Worm (Caenorhabditis elegans) whole organism, L4 larva: ENCODE results near the gene srx-44.
"Not testable (repeated sequence)": the region's sequence is repeated elsewhere in the genome, so short reads cannot be mapped to it uniquely, and the experiment has no call there.

Source experiments
- D1046.2 ChIP-seq: fragments of 200-800 bp; sonication (Bioruptor generic); IDR thresholded peaks from 2 replicates; pipeline ENCODE4 v1.3.6; 2022; ENCODE audit warnings: missing genetic modification characterization, missing compliant biosample characterization
- F49E8.2 ChIP-seq: sonication (generic microtip); optimal IDR thresholded peaks from 2 replicates; lab custom pipeline; 2016; ENCODE audit warnings: missing compliant biosample characterization, mild to moderate bottlenecking, missing genetic modification characterization, borderline replicate concordance
- Y75B8A.6 ChIP-seq: fragments of 200-800 bp; sonication (Bioruptor generic); IDR thresholded peaks from 2 replicates; pipeline ENCODE4 v1.3.6; 2022; ENCODE audit warnings: missing genetic modification reagents, missing genetic modification characterization, missing compliant biosample characterization
- ZK546.5 ChIP-seq, 2 experiments: sonication (generic microtip); optimal IDR thresholded peaks; 2 replicates each; lab custom pipeline; 2017; ENCODE audit warnings: missing biosample characterization in 2 of 2, missing genetic modification characterization in 2 of 2
- aha-1 ChIP-seq: fragments of 150-350 bp; peaks from one replicate; lab custom pipeline; 2014; ENCODE audit warnings: missing biosample characterization, missing genetic modification characterization
- aly-2 ChIP-seq: sonication (generic microtip); optimal IDR thresholded peaks from 2 replicates; lab custom pipeline; 2018; ENCODE audit warnings: missing biosample characterization, missing genetic modification characterization
- daf-16 ChIP-seq, 3 experiments: sonication (generic microtip); optimal IDR thresholded peaks; 2 replicates each; lab custom pipeline; 2016 to 2017; ENCODE audit warnings: missing genetic modification characterization in 3 of 3, missing genetic modification reagents in 3 of 3, mild to moderate bottlenecking in 2 of 3, missing compliant biosample characterization in 2 of 3, missing biosample characterization in 1 of 3, moderate library complexity in 1 of 3
- daf-19 ChIP-seq: fragments of 200-800 bp; sonication (Bioruptor generic); conservative IDR thresholded peaks from 2 replicates; pipeline ENCODE4 v1.3.6; 2022; ENCODE audit warnings: missing genetic modification characterization, missing compliant biosample characterization
- daf-8 ChIP-seq: fragments of 200-800 bp; sonication (Bioruptor generic); IDR thresholded peaks from 2 replicates; pipeline ENCODE4 v1.3.6; 2022; ENCODE audit warnings: missing genetic modification characterization, missing compliant biosample characterization
- dmd-6 ChIP-seq: fragments of 200-800 bp; sonication (Bioruptor generic); IDR thresholded peaks from 2 replicates; pipeline ENCODE4 v1.3.6; 2022; ENCODE audit warnings: missing genetic modification reagents, missing genetic modification characterization, missing compliant biosample characterization
- dmd-9 ChIP-seq: fragments of 200-800 bp; sonication (Bioruptor generic); IDR thresholded peaks from 2 replicates; pipeline ENCODE4 v1.3.6; 2022; ENCODE audit warnings: missing genetic modification reagents, missing genetic modification characterization, missing compliant biosample characterization
- dpl-1 ChIP-seq: fragments of 150-350 bp; optimal IDR thresholded peaks from 2 replicates; lab custom pipeline; 2014; ENCODE audit warnings: missing biosample characterization, missing genetic modification reagents, missing genetic modification characterization
- duxl-1 ChIP-seq: sonication (generic microtip); optimal IDR thresholded peaks from 2 replicates; lab custom pipeline; 2016; ENCODE audit warnings: mild to moderate bottlenecking, missing genetic modification characterization, moderate library complexity, missing compliant biosample characterization; ENCODE audit not compliant: poor library complexity
- dve-1 ChIP-seq: sonication (generic microtip); optimal IDR thresholded peaks from 2 replicates; lab custom pipeline; 2017; ENCODE audit warnings: antibody characterized with exemption, mild to moderate bottlenecking, missing genetic modification characterization, missing compliant biosample characterization; ENCODE audit not compliant: insufficient read depth
- hlh-11 ChIP-seq: fragments of 200-800 bp; sonication (Bioruptor generic); optimal IDR thresholded peaks from 2 replicates; lab custom pipeline; 2018; ENCODE audit warnings: mild to moderate bottlenecking, missing genetic modification characterization, missing compliant biosample characterization
- hmg-1.1 ChIP-seq: fragments of 200-800 bp; sonication (Bioruptor generic); IDR thresholded peaks from 2 replicates; pipeline ENCODE4 v1.3.6; 2022; ENCODE audit warnings: missing genetic modification reagents, missing genetic modification characterization, missing compliant biosample characterization
- lin-1 ChIP-seq: fragments of 200-800 bp; sonication (Bioruptor generic); IDR thresholded peaks from 2 replicates; pipeline ENCODE4 v1.3.6; 2022; ENCODE audit warnings: missing genetic modification reagents, missing genetic modification characterization, missing compliant biosample characterization
- lin-13 ChIP-seq: fragments of 150-350 bp; optimal IDR thresholded peaks from 2 replicates; lab custom pipeline; 2014; ENCODE audit warnings: missing biosample characterization, missing genetic modification reagents, missing genetic modification characterization
- lin-38 ChIP-seq: fragments of 200-800 bp; sonication (Bioruptor generic); IDR thresholded peaks from 2 replicates; pipeline ENCODE4 v1.3.6; 2022; ENCODE audit warnings: missing genetic modification reagents, missing genetic modification characterization, missing compliant biosample characterization
- lir-3 ChIP-seq: sonication (generic microtip); optimal IDR thresholded peaks from 2 replicates; lab custom pipeline; 2016; ENCODE audit warnings: mild to moderate bottlenecking, missing genetic modification characterization, missing compliant biosample characterization
- lsy-2 ChIP-seq, 2 experiments: fragments of 150-350 bp in 1 of 2; sonication (generic microtip) in 1 of 2; optimal IDR thresholded peaks; 2 replicates each; lab custom pipeline; 2014 to 2017; ENCODE audit warnings: missing biosample characterization in 2 of 2, missing genetic modification characterization in 2 of 2
- mep-1 ChIP-seq: fragments of 150-350 bp; sonication (generic microtip); optimal IDR thresholded peaks from 3 replicates; lab custom pipeline; 2014; ENCODE audit warnings: missing biosample characterization, missing genetic modification characterization
- mes-2 ChIP-seq: sonication (generic microtip); optimal IDR thresholded peaks from 2 replicates; lab custom pipeline; 2016; ENCODE audit warnings: missing genotype, mild to moderate bottlenecking, missing genetic modification characterization, missing compliant biosample characterization; ENCODE audit not compliant: poor library complexity, severe bottlenecking
- nhr-10 ChIP-seq: fragments of 150-350 bp; optimal IDR thresholded peaks from 2 replicates; lab custom pipeline; 2014; ENCODE audit warnings: missing biosample characterization, missing genetic modification characterization
- nhr-102 ChIP-seq: sonication (generic microtip); optimal IDR thresholded peaks from 2 replicates; lab custom pipeline; 2016; ENCODE audit warnings: mild to moderate bottlenecking, missing genetic modification characterization, moderate library complexity, missing compliant biosample characterization
- nhr-237 ChIP-seq: sonication (generic microtip); optimal IDR thresholded peaks from 2 replicates; lab custom pipeline; 2017; ENCODE audit warnings: missing biosample characterization, missing genetic modification characterization
- nhr-25 ChIP-seq: sonication (generic microtip); optimal IDR thresholded peaks from 2 replicates; lab custom pipeline; 2017; ENCODE audit warnings: missing genetic modification characterization, mild to moderate bottlenecking, missing compliant biosample characterization, antibody characterized with exemption, moderate library complexity, borderline replicate concordance; ENCODE audit not compliant: insufficient read depth
- nhr-42 ChIP-seq: fragments of 200-800 bp; sonication (Bioruptor generic); IDR thresholded peaks from 2 replicates; pipeline ENCODE4 v1.3.6; 2022; ENCODE audit warnings: missing genetic modification characterization, missing compliant biosample characterization
- nhr-48 ChIP-seq: sonication (generic microtip); optimal IDR thresholded peaks from 2 replicates; lab custom pipeline; 2016; ENCODE audit warnings: mild to moderate bottlenecking, missing genetic modification characterization, missing compliant biosample characterization
- nhr-6 ChIP-seq: fragments of 150-350 bp; optimal IDR thresholded peaks from 2 replicates; lab custom pipeline; 2014; ENCODE audit warnings: missing biosample characterization, missing genetic modification characterization
- pha-4 ChIP-seq, 2 experiments: fragments of 150-350 bp in 1 of 2; fragments of 200-800 bp in 1 of 2; sonication (Bioruptor generic) in 1 of 2; IDR thresholded peaks in 1 of 2; optimal IDR thresholded peaks in 1 of 2; 2 replicates each; pipeline versions ENCODE4 v1.3.6 to Lab custom; 2014 to 2022; ENCODE audit warnings: missing genetic modification characterization in 2 of 2, missing genetic modification reagents in 2 of 2, missing biosample characterization in 1 of 2, missing compliant biosample characterization in 1 of 2
- php-3 ChIP-seq: fragments of 200-800 bp; sonication (Bioruptor generic); IDR thresholded peaks from 2 replicates; pipeline ENCODE4 v1.3.6; 2022; ENCODE audit warnings: missing genetic modification reagents, missing genetic modification characterization, missing compliant biosample characterization
- rbr-2 ChIP-seq: sonication (generic microtip); optimal IDR thresholded peaks from 2 replicates; lab custom pipeline; 2016; ENCODE audit warnings: missing genotype, missing genetic modification characterization, missing compliant biosample characterization
- set-16 ChIP-seq: fragments of 200-800 bp; sonication (Bioruptor generic); IDR thresholded peaks from 2 replicates; pipeline ENCODE4 v1.3.6; 2022; ENCODE audit warnings: missing genetic modification reagents, missing genetic modification characterization, missing compliant biosample characterization
- snpc-1.2 ChIP-seq: fragments of 200-800 bp; sonication (Bioruptor generic); IDR thresholded peaks from 2 replicates; pipeline ENCODE4 v1.3.6; 2022; ENCODE audit warnings: missing genetic modification reagents, missing genetic modification characterization, missing compliant biosample characterization
- unc-62 ChIP-seq, 3 experiments: fragments of 150-350 bp in 1 of 3; sonication (generic microtip); optimal IDR thresholded peaks in 2 of 3; peaks in 1 of 3; 1 replicate in 1 of 3; 2 replicates in 2 of 3; lab custom pipeline; 2014 to 2017; ENCODE audit warnings: missing biosample characterization in 3 of 3, missing genetic modification characterization in 3 of 3, missing genetic modification reagents in 3 of 3, missing genotype in 1 of 3
- vab-7 ChIP-seq: fragments of 200-800 bp; sonication (Bioruptor generic); IDR thresholded peaks from 2 replicates; pipeline ENCODE4 v1.3.6; 2022; ENCODE audit warnings: missing genetic modification reagents, missing genetic modification characterization, missing compliant biosample characterization
- zip-2 ChIP-seq: fragments of 150-350 bp; optimal IDR thresholded peaks from 2 replicates; lab custom pipeline; 2014; ENCODE audit warnings: missing biosample characterization, missing genetic modification characterization

Gene srx-44

ce11 chrV:16031571-16031970, 11.4 kb downstream of the srx-44 start, which contains the start of gene T10C6.7:
Gene T10C6.7, minus strand, starts transcription at chrV:16031713.
- TF ChIP-seq vab-7 (GFP tag; lab: Robert Waterston, UW) (no peak), mes-2 (no peak), zip-2 (tag; lab: Kevin White, UChicago) (no peak), lin-1 (GFP tag; lab: Robert Waterston, UW) (no peak), Y75B8A.6 (GFP tag; lab: Robert Waterston, UW) (no peak), lsy-2 (tag; optimal IDR thresholded peaks at IDR 0.05; lab: Kevin White, UChicago) (no peak), nhr-10 (tag; lab: Kevin White, UChicago) (no peak), ZK546.5 (tag; optimal IDR thresholded peaks at IDR 0.05; lab: Kevin White, UChicago) (no peak), D1046.2 (no peak), pha-4 (GFP tag; IDR thresholded peaks at IDR 0.05; lab: Robert Waterston, UW) (no peak), pha-4 (tag; optimal IDR thresholded peaks at IDR 0.05; lab: Kevin White, UChicago) (no peak), duxl-1 (tag; lab: Kevin White, UChicago) (no peak), nhr-102 (tag; lab: Kevin White, UChicago) (no peak), hlh-11 (tag; lab: Kevin White, UChicago) (no peak), lin-13 (no peak), daf-19 (GFP tag; lab: Robert Waterston, UW) (no peak), php-3 (GFP tag; lab: Robert Waterston, UW) (no peak), aha-1 (tag; lab: Kevin White, UChicago) (no peak), aly-2 (tag; lab: Kevin White, UChicago) (no peak), dmd-6 (GFP tag; lab: Robert Waterston, UW) (no peak)

- no peak for TF ChIP-seq lir-3 (tag; lab: Kevin White, UChicago)
- TF ChIP-seq nhr-237 (tag; lab: Kevin White, UChicago) = no peak
- TF ChIP-seq aha-1 (tag; lab: Kevin White, UChicago) = peak; percentile 79
- TF ChIP-seq snpc-1.2 (GFP tag; lab: Robert Waterston, UW) = 0 out of 2 replicates have a peak, but pooled peaks have one; percentile 8
- no peak for TF ChIP-seq hmg-1.1
- peak in 1 of 2 experiments; percentile 97 for TF ChIP-seq unc-62 (GFP tag; optimal IDR thresholded peaks at IDR 0.05 in 1 of 2; lab: Kevin White, UChicago)
- TF ChIP-seq unc-62 (tag; optimal IDR thresholded peaks at IDR 0.05; lab: Kevin White, UChicago) = no peak
Measured at ce11 chrV:16032761-16033160, 12.6 kb downstream of the srx-44 start, which contains the start of gene T10C6.16. Gene T10C6.16, minus strand, starts transcription at chrV:16033005.

DNA sequence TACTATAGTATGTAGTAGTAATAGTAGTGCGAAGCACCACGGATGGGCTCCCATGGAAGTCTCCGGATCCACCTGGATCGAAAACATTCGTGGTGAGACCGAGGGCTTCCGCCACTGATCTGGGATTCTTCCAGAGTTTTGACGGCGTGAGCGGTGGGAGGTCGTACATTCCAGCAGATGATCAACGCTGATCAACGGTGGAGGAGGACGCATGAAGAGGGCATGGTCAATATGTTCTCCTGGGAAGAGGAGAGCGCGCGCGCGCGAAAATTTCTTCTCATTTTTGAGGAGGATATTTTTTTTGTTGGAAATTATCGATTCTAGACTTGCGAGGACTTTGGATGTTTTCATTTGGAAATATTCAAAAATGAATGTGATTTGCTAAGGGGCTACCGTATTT, 13.3 kb downstream of the srx-44 start:
- no peak for TF ChIP-seq dmd-9
- no peak for TF ChIP-seq rbr-2 (tag; lab: Kevin White, UChicago)
- no peak for TF ChIP-seq F49E8.2 (tag; lab: Kevin White, UChicago)
- no peak for TF ChIP-seq zip-2 (tag; lab: Kevin White, UChicago)
- no peak for TF ChIP-seq dve-1
- peak; percentile 54 for TF ChIP-seq set-16

DNA sequence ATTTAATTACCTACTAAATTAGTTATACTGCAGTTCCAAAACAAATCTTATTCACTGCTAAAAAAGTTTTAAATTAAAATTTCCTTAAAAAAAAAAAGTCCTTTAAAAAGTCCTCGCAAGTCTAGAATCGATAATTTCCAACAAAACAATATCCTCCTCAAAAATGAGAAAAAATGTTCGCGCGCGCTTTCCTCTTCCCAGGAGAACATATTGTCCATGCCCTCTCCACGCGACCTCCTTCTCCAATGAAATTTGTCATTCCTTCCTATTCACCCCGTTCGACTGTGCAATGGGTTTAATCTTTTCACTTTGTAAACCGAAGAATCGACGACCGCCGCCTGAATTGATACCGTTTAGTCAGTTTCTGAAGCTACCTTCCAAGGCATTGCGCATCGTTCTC, 16.0 kb downstream of the srx-44 start, which contains the start of gene T10C6.10:
Gene T10C6.10 (plus strand): TSS at position 248 of the 400 bp plus-strand sequence.
- no peak for TF ChIP-seq php-3 (GFP tag; lab: Robert Waterston, UW)
- no peak for TF ChIP-seq lin-13
- no peak for TF ChIP-seq daf-8 (GFP tag; lab: Robert Waterston, UW)

DNA sequence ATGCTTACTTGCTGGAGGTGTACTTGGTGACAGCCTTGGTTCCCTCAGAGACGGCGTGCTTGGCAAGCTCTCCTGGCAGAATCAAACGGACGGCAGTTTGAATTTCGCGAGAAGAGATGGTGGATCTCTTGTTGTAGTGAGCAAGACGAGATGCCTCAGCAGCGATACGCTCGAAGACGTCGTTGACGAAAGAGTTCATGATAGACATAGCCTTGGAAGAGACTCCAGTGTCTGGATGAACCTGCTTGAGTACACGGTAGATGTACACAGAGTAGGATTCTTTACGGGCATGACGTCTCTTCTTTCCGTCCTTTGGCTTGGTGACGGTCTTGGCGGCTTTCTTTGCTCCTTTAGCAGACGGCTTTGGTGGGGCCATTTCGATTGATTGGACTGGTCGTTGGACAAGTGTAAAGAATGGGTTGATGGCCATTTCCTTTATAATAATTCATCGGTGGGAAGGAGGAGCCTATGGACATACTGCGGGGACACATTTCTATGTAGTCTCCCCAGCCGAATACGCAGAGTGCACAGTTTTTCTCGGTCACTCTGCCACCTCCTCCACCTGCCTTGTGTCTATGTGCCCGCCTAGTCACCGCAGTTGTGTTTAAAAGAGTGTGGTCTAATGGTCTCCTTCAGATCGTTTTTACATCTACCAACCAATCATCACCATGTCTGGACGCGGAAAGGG, 20.1 kb downstream of the srx-44 start, which contains the start of the genes his-4 and his-3:
Gene his-4 (minus strand): TSS at position 376 of the 688 bp plus-strand sequence.
Gene his-3 (plus strand): TSS at position 669 of the 688 bp plus-strand sequence.
- peak; percentile 5 for TF ChIP-seq nhr-6 (tag; lab: Kevin White, UChicago)
- peak; percentile 85 for TF ChIP-seq duxl-1 (tag; lab: Kevin White, UChicago)
- peak; percentile 23 for TF ChIP-seq lin-38
- TF ChIP-seq dmd-6 (GFP tag; lab: Robert Waterston, UW) = peak; percentile 53
- peak; percentile 72; the same call in 1 of the 2 replicates for TF ChIP-seq nhr-42 (GFP tag; lab: Robert Waterston, UW)
- not testable (repeated sequence) for TF ChIP-seq daf-16 (GFP tag; optimal IDR thresholded peaks at IDR 0.05; lab: Kevin White, UChicago)
- TF ChIP-seq daf-16 (tag; optimal IDR thresholded peaks at IDR 0.05; lab: Kevin White, UChicago) = peak; percentile 73
- TF ChIP-seq dpl-1 (GFP tag; lab: Kevin White, UChicago) = peak; percentile 48
- peak; percentile 32 for TF ChIP-seq rbr-2 (tag; lab: Kevin White, UChicago)
- peak; percentile 75 for TF ChIP-seq mep-1 (tag; lab: Kevin White, UChicago)
- TF ChIP-seq php-3 (GFP tag; lab: Robert Waterston, UW) = peak; percentile 62; the same call in 1 of the 2 replicates
- peak; percentile 94 for TF ChIP-seq aha-1 (tag; lab: Kevin White, UChicago)
- peak; percentile 37 for TF ChIP-seq nhr-48 (tag; lab: Kevin White, UChicago)
- TF ChIP-seq nhr-102 (tag; lab: Kevin White, UChicago) = peak; percentile 83
- TF ChIP-seq hlh-11 (tag; lab: Kevin White, UChicago) = peak; percentile 74
- peak; percentile 74 for TF ChIP-seq nhr-25 (tag; lab: Kevin White, UChicago)
- peak; percentile 98 for TF ChIP-seq dve-1
- peak; percentile 80 for TF ChIP-seq mes-2
